Fruit fly (Drosophila melanogaster) S2 (cell line): ENCODE measurements around the gene rt.

Source experiments
- CG8478 ChIP-seq: fragments of >200 bp; optimal IDR thresholded peaks from 2 replicates; lab custom pipeline; 2018
- CTCF ChIP-seq, 2 experiments: fragments of >200 bp; optimal IDR thresholded peaks; 2 replicates each; lab custom pipeline; 2018

DNA sequence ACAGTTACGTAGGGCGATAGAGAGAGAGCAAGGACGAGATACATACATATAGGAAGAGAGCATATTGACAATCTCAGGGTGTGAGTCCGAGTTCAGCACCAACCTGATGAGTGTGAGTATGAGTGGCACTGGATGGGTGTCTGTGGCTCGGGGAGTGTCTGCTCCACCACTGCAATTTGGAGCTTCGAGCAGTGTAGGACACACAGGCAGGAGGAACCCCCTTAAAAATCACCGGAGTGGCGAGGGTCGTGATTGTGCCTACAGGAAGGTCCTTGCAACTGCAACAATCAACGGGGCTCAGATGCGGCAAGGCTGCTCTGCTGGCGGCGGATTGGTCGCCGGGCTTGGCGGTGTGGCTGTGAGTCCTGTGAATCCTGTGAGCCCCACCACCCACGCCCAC, 4.2 kb upstream of the rt start:
- TF ChIP-seq CG8478 (lab: Kevin White, UChicago) = no peak
- TF ChIP-seq CTCF (optimal IDR thresholded peaks at IDR 0.05; lab: Kevin White, UChicago) = no peak
